Fruit fly (Drosophila melanogaster) whole organism, embryonic: ENCODE data around the gene Lip2.

ENCODE experiments used
- Abd-B ChIP-seq: fragments of 200-800 bp; sonication (Bioruptor generic); optimal IDR thresholded peaks from 2 replicates; lab custom pipeline; 2018; ENCODE audit warnings: missing biosample characterization, mild to moderate bottlenecking, missing genetic modification characterization, moderate library complexity
- B-H1 ChIP-seq: fragments of 200-800 bp; sonication (Bioruptor generic); IDR thresholded peaks from 3 replicates; pipeline ENCODE4 v1.3.6; 2022; ENCODE audit warnings: missing biosample characterization, missing genetic modification characterization
- Blimp-1 ChIP-seq: fragments of 200-800 bp; sonication (Bioruptor generic); optimal IDR thresholded peaks from 3 replicates; lab custom pipeline; 2018; ENCODE audit warnings: missing biosample characterization, missing genetic modification characterization, mild to moderate bottlenecking, moderate library complexity, missing genetic modification reagents
- CG10321 ChIP-seq: fragments of 200-800 bp; sonication (Bioruptor generic); IDR thresholded peaks from 2 replicates; pipeline ENCODE4 v1.3.6; 2022; ENCODE audit warnings: missing biosample characterization, missing genetic modification characterization
- CG11504 ChIP-seq: fragments of 200-800 bp; sonication (Bioruptor generic); optimal IDR thresholded peaks from 3 replicates; lab custom pipeline; 2019; ENCODE audit warnings: missing biosample characterization, mild to moderate bottlenecking, missing genetic modification characterization, moderate library complexity
- CG12942 ChIP-seq: fragments of 200-800 bp; sonication (Bioruptor generic); optimal IDR thresholded peaks from 3 replicates; lab custom pipeline; 2016; ENCODE audit warnings: missing biosample characterization, missing genetic modification characterization
- CG15696 ChIP-seq: fragments of 200-800 bp; sonication (Bioruptor generic); optimal IDR thresholded peaks from 2 replicates; lab custom pipeline; 2019; ENCODE audit warnings: missing biosample characterization, mild to moderate bottlenecking, missing genetic modification characterization, moderate library complexity
- CG1603 ChIP-seq: fragments of 200-800 bp; sonication (Bioruptor generic); optimal IDR thresholded peaks from 2 replicates; lab custom pipeline; 2019; ENCODE audit warnings: missing biosample characterization, mild to moderate bottlenecking, missing genetic modification characterization, moderate library complexity
- CG16863 ChIP-seq: fragments of 200-800 bp; sonication (Bioruptor generic); optimal IDR thresholded peaks from 3 replicates; lab custom pipeline; 2016; ENCODE audit warnings: missing biosample characterization, missing genetic modification characterization
- CG2875 ChIP-seq: fragments of 200-800 bp; sonication (Bioruptor generic); optimal IDR thresholded peaks from 2 replicates; lab custom pipeline; 2017; ENCODE audit warnings: missing biosample characterization, mild to moderate bottlenecking, missing genetic modification characterization, missing genetic modification reagents
- CG33213 ChIP-seq: fragments of 200-800 bp; sonication (Bioruptor generic); optimal IDR thresholded peaks from 3 replicates; lab custom pipeline; 2016; ENCODE audit warnings: missing biosample characterization, missing genetic modification characterization
- CG33557 ChIP-seq: fragments of 200-800 bp; sonication (Bioruptor generic); optimal IDR thresholded peaks from 2 replicates; lab custom pipeline; 2019; ENCODE audit warnings: missing biosample characterization, mild to moderate bottlenecking, missing genetic modification characterization, moderate library complexity
- CG4820 ChIP-seq: fragments of 200-800 bp; sonication (Bioruptor generic); optimal IDR thresholded peaks from 3 replicates; lab custom pipeline; 2016; ENCODE audit warnings: missing biosample characterization, missing genetic modification characterization
- CG7556 ChIP-seq: fragments of 200-800 bp; sonication (Bioruptor generic); optimal IDR thresholded peaks from 2 replicates; lab custom pipeline; 2017; ENCODE audit warnings: missing biosample characterization, mild to moderate bottlenecking, missing genetic modification characterization
- CG7786 ChIP-seq: fragments of 200-800 bp; sonication (Bioruptor generic); optimal IDR thresholded peaks from 2 replicates; lab custom pipeline; 2016; ENCODE audit warnings: missing biosample characterization, missing genetic modification characterization
- Camta ChIP-seq: fragments of 200-800 bp; sonication (Bioruptor generic); optimal IDR thresholded peaks from 2 replicates; lab custom pipeline; 2016; ENCODE audit warnings: missing biosample characterization, missing genetic modification characterization
- CoRest ChIP-seq: fragments of 200-800 bp; sonication (Bioruptor generic); optimal IDR thresholded peaks from 3 replicates; lab custom pipeline; 2018; ENCODE audit warnings: missing biosample characterization, mild to moderate bottlenecking, missing genetic modification characterization, moderate library complexity
- D19B ChIP-seq: fragments of 200-800 bp; sonication (Bioruptor generic); optimal IDR thresholded peaks from 2 replicates; lab custom pipeline; 2017; ENCODE audit warnings: missing biosample characterization, mild to moderate bottlenecking, missing genetic modification characterization
- Drgx ChIP-seq: fragments of 200-800 bp; sonication (Bioruptor generic); IDR thresholded peaks from 2 replicates; pipeline ENCODE4 v1.3.6; 2022; ENCODE audit warnings: missing biosample characterization, missing genetic modification characterization
- E2f1 ChIP-seq: fragments of 200-800 bp; sonication (Bioruptor generic); IDR thresholded peaks from 2 replicates; pipeline ENCODE4 v1.3.6; 2022; ENCODE audit warnings: missing biosample characterization, missing genetic modification characterization
- Eip74EF ChIP-seq, 2 experiments: fragments of 200-800 bp in 1 of 2; fragments of >200 bp in 1 of 2; sonication (Bioruptor generic) in 1 of 2; optimal IDR thresholded peaks; 2 replicates each; lab custom pipeline; 2017 to 2019; ENCODE audit warnings: missing biosample characterization in 2 of 2, missing genetic modification characterization in 2 of 2, mild to moderate bottlenecking in 1 of 2, moderate library complexity in 1 of 2
- GATAe ChIP-seq: fragments of 200-800 bp; sonication (Bioruptor generic); conservative IDR thresholded peaks from 2 replicates; pipeline ENCODE4 v1.3.6; 2022; ENCODE audit warnings: missing biosample characterization, missing genetic modification characterization
- Hmx ChIP-seq: fragments of 200-800 bp; sonication (Bioruptor generic); optimal IDR thresholded peaks from 2 replicates; lab custom pipeline; 2016; ENCODE audit warnings: missing biosample characterization, missing genetic modification characterization
- Hr51 ChIP-seq, 2 experiments: fragments of 200-800 bp; sonication (Bioruptor generic); optimal IDR thresholded peaks; 2 replicates in 1 of 2; 3 replicates in 1 of 2; lab custom pipeline; 2016 to 2018; ENCODE audit warnings: missing biosample characterization in 2 of 2, missing genetic modification characterization in 2 of 2, mild to moderate bottlenecking in 1 of 2, moderate library complexity in 1 of 2
- Meics ChIP-seq: fragments of 200-800 bp; sonication (Bioruptor generic); optimal IDR thresholded peaks from 2 replicates; lab custom pipeline; 2017; ENCODE audit warnings: missing biosample characterization, mild to moderate bottlenecking, missing genetic modification characterization
- NfI ChIP-seq: fragments of 200-800 bp; sonication (Bioruptor generic); optimal IDR thresholded peaks from 3 replicates; lab custom pipeline; 2018; ENCODE audit warnings: missing biosample characterization, mild to moderate bottlenecking, missing genetic modification characterization, moderate library complexity
- Sox102F ChIP-seq: fragments of 200-800 bp; sonication (Bioruptor generic); optimal IDR thresholded peaks from 2 replicates; lab custom pipeline; 2018; ENCODE audit warnings: missing biosample characterization, mild to moderate bottlenecking, missing genetic modification characterization, moderate library complexity
- Spps ChIP-seq: fragments of 200-800 bp; sonication (Bioruptor generic); optimal IDR thresholded peaks from 2 replicates; lab custom pipeline; 2018; ENCODE audit warnings: missing biosample characterization, mild to moderate bottlenecking, missing genetic modification characterization
- Ssrp ChIP-seq: fragments of 200-800 bp; sonication (Bioruptor generic); optimal IDR thresholded peaks from 2 replicates; lab custom pipeline; 2018; ENCODE audit warnings: missing biosample characterization, mild to moderate bottlenecking, missing genetic modification characterization, moderate library complexity
- Taf1 ChIP-seq: fragments of 200-800 bp; sonication (Bioruptor generic); IDR thresholded peaks from 2 replicates; pipeline ENCODE4 v1.3.6; 2022; ENCODE audit warnings: missing biosample characterization, missing genetic modification characterization
- ac ChIP-seq: fragments of 200-800 bp; sonication (Bioruptor generic); optimal IDR thresholded peaks from 3 replicates; lab custom pipeline; 2017; ENCODE audit warnings: missing biosample characterization, mild to moderate bottlenecking, missing genetic modification characterization
- ap ChIP-seq: fragments of 200-800 bp; sonication (Bioruptor generic); IDR thresholded peaks from 2 replicates; pipeline ENCODE4 v1.3.6; 2022; ENCODE audit warnings: missing biosample characterization, missing genetic modification characterization
- dmrt11E ChIP-seq: fragments of 200-800 bp; sonication (Bioruptor generic); optimal IDR thresholded peaks from 3 replicates; lab custom pipeline; 2018; ENCODE audit warnings: missing biosample characterization, mild to moderate bottlenecking, missing genetic modification characterization, moderate library complexity
- grau ChIP-seq: fragments of 200-800 bp; optimal IDR thresholded peaks from 3 replicates; lab custom pipeline; 2019; ENCODE audit warnings: missing biosample characterization, mild to moderate bottlenecking, missing genetic modification characterization, moderate library complexity
- gsb-n ChIP-seq: fragments of 200-800 bp; sonication (Bioruptor generic); optimal IDR thresholded peaks from 3 replicates; lab custom pipeline; 2018; ENCODE audit warnings: missing biosample characterization, mild to moderate bottlenecking, missing genetic modification characterization
- insv ChIP-seq, 2 experiments: fragments of 200-800 bp; sonication (Bioruptor generic); optimal IDR thresholded peaks; 3 replicates each; lab custom pipeline; 2016 to 2018; ENCODE audit warnings: missing biosample characterization in 2 of 2, missing genetic modification characterization in 2 of 2
- lab ChIP-seq: fragments of 200-800 bp; sonication (Bioruptor generic); optimal IDR thresholded peaks from 3 replicates; lab custom pipeline; 2017; ENCODE audit warnings: missing biosample characterization, missing genetic modification characterization, mild to moderate bottlenecking, moderate library complexity, missing genetic modification reagents
- lmd ChIP-seq: fragments of 200-800 bp; sonication (Bioruptor generic); IDR thresholded peaks from 2 replicates; pipeline ENCODE4 v1.3.6; 2022; ENCODE audit warnings: missing biosample characterization, missing genetic modification characterization
- nerfin-1 ChIP-seq: fragments of 200-800 bp; sonication (Bioruptor generic); optimal IDR thresholded peaks from 3 replicates; lab custom pipeline; 2019; ENCODE audit warnings: missing biosample characterization, mild to moderate bottlenecking, missing genetic modification characterization, moderate library complexity
- odd ChIP-seq: fragments of 200-800 bp; sonication (Bioruptor generic); optimal IDR thresholded peaks from 2 replicates; lab custom pipeline; 2017; ENCODE audit warnings: missing biosample characterization, mild to moderate bottlenecking, missing genetic modification characterization
- pfk ChIP-seq: fragments of 200-800 bp; sonication (Bioruptor generic); optimal IDR thresholded peaks from 2 replicates; lab custom pipeline; 2018; ENCODE audit warnings: missing biosample characterization, mild to moderate bottlenecking, missing genetic modification characterization, moderate library complexity
- prd ChIP-seq, 3 experiments: fragments of >200 bp in 2 of 3; fragments of 200-800 bp in 1 of 3; sonication (Bioruptor generic) in 1 of 3; optimal IDR thresholded peaks in 2 of 3; IDR thresholded peaks in 1 of 3; 2 replicates in 2 of 3; 3 replicates in 1 of 3; pipeline versions ENCODE4 v1.3.6 to Lab custom; 2017 to 2022; ENCODE audit warnings: missing biosample characterization in 1 of 3, missing genetic modification characterization in 1 of 3
- repo ChIP-seq: fragments of 200-800 bp; sonication (Bioruptor generic); optimal IDR thresholded peaks from 2 replicates; lab custom pipeline; 2016; ENCODE audit warnings: missing biosample characterization, missing genetic modification characterization
- stc ChIP-seq: fragments of 200-800 bp; sonication (Bioruptor generic); IDR thresholded peaks from 2 replicates; pipeline ENCODE4 v1.3.6; 2022; ENCODE audit warnings: missing biosample characterization, missing genetic modification characterization
- stwl ChIP-seq: fragments of 200-800 bp; sonication (Bioruptor generic); optimal IDR thresholded peaks from 3 replicates; lab custom pipeline; 2018; ENCODE audit warnings: missing biosample characterization, mild to moderate bottlenecking, missing genetic modification characterization, moderate library complexity
- trh ChIP-seq: fragments of 200-800 bp; sonication (Bioruptor generic); optimal IDR thresholded peaks from 2 replicates; lab custom pipeline; 2016; ENCODE audit warnings: missing biosample characterization, missing genetic modification characterization
- zen ChIP-seq: fragments of 200-800 bp; sonication (Bioruptor generic); optimal IDR thresholded peaks from 3 replicates; lab custom pipeline; 2018; ENCODE audit warnings: missing biosample characterization, mild to moderate bottlenecking, missing genetic modification characterization, moderate library complexity

Lip2 gene

dm6 chr2L:10661490-10662240 lies 47.6 kb downstream of the Lip2 start, which contains the start of gene CG31871 (continued):
- peak; percentile 83 for TF ChIP-seq Drgx (GFP tag; lab: Robert Waterston, UW)
- TF ChIP-seq gsb-n (tag; lab: Kevin White, UChicago) = peak; percentile 79
- peak in 1 of 2 experiments; percentile 91 for TF ChIP-seq Hr51 (GFP tag; optimal IDR thresholded peaks at IDR 0.05; lab: Kevin White, UChicago)
- peak; percentile 36 for TF ChIP-seq Spps (tag; lab: Kevin White, UChicago)
- no peak for TF ChIP-seq D19B (GFP tag; lab: Kevin White, UChicago)
- peak; percentile 18 for TF ChIP-seq trh (GFP tag; lab: Kevin White, UChicago)
- TF ChIP-seq nerfin-1 (tag; lab: Kevin White, UChicago) = no peak
- peak; percentile 70 for TF ChIP-seq Abd-B (GFP tag; lab: Kevin White, UChicago)
- peak; percentile 75 for TF ChIP-seq Meics (GFP tag; lab: Kevin White, UChicago)
- peak; percentile 83 for TF ChIP-seq grau (tag; lab: Kevin White, UChicago)
- TF ChIP-seq stc = peak; percentile 77
- TF ChIP-seq Ssrp = peak; percentile 84
- peak; percentile 88 for TF ChIP-seq CoRest (tag; lab: Kevin White, UChicago)
- TF ChIP-seq ap (GFP tag; lab: Robert Waterston, UW) = peak; percentile 56
- TF ChIP-seq Sox102F (GFP tag; lab: Kevin White, UChicago) = peak; percentile 84
- peak; percentile 44 for TF ChIP-seq CG4820
- TF ChIP-seq dmrt11E (tag; lab: Kevin White, UChicago) = peak; percentile 71
- peak; percentile 81 for TF ChIP-seq CG7556 (GFP tag; lab: Kevin White, UChicago)
- TF ChIP-seq zen = peak; percentile 15
- peak; percentile 46; the same call in 2 of the 3 replicates for TF ChIP-seq B-H1 (GFP tag; lab: Robert Waterston, UW)
- peak; percentile 89 for TF ChIP-seq Blimp-1
- peak; percentile 16 for TF ChIP-seq CG15696
- no peak for TF ChIP-seq prd (optimal IDR thresholded peaks at IDR 0.05; lab: Kevin White, UChicago)
- TF ChIP-seq prd (GFP tag; IDR thresholded peaks at IDR 0.05; lab: Robert Waterston, UW) = peak; percentile 67
- TF ChIP-seq Camta (GFP tag; lab: Kevin White, UChicago) = no peak
- peak; percentile 67 for TF ChIP-seq lab (GFP tag; lab: Kevin White, UChicago)
- peak; percentile 67 for TF ChIP-seq E2f1 (GFP tag; lab: Robert Waterston, UW)
- no peak for TF ChIP-seq CG33213
- no peak for TF ChIP-seq stwl (tag; lab: Kevin White, UChicago)
- TF ChIP-seq CG33557 (GFP tag; lab: Kevin White, UChicago) = no peak
- TF ChIP-seq pfk (GFP tag; lab: Kevin White, UChicago) = no peak
- TF ChIP-seq CG2875 = peak; percentile 52
- no peak for TF ChIP-seq Hmx
- peak; percentile 35 for TF ChIP-seq CG12942 (GFP tag; lab: Kevin White, UChicago)
- no peak for TF ChIP-seq repo (GFP tag; lab: Kevin White, UChicago)
- peak; percentile 41 for TF ChIP-seq CG1603 (tag; lab: Kevin White, UChicago)
- TF ChIP-seq CG11504 = peak; percentile 90
- TF ChIP-seq odd (GFP tag; lab: Kevin White, UChicago) = peak; percentile 59
- no peak for TF ChIP-seq ac (GFP tag; lab: Kevin White, UChicago)
- peak; percentile 42 for TF ChIP-seq NfI
- TF ChIP-seq GATAe (GFP tag; lab: Robert Waterston, UW) = 0 out of 2 replicates have a peak, but pooled peaks have one; percentile 28
- no peak for TF ChIP-seq Taf1
- TF ChIP-seq CG7786 (GFP tag; lab: Kevin White, UChicago) = no peak
- no peak for TF ChIP-seq insv (GFP tag; optimal IDR thresholded peaks at IDR 0.05; lab: Kevin White, UChicago)
- peak in 1 of 2 experiments; percentile 72 for TF ChIP-seq Eip74EF (GFP tag; optimal IDR thresholded peaks at IDR 0.05; lab: Kevin White, UChicago)
- TF ChIP-seq CG16863 (GFP tag; lab: Kevin White, UChicago) = no peak
- no peak for TF ChIP-seq CG10321 (GFP tag; lab: Robert Waterston, UW)
- peak; percentile 75 for TF ChIP-seq lmd (GFP tag; lab: Robert Waterston, UW)
